Fruit fly (Drosophila melanogaster) whole organism, adult: ENCODE measurements around the gene CG5877.

Experiments
- CG11617 ChIP-seq: fragments of 200-800 bp; sonication (Bioruptor generic); optimal IDR thresholded peaks from 2 replicates; lab custom pipeline; 2017; ENCODE audit warnings: mild to moderate bottlenecking, missing biosample characterization, missing genetic modification reagents, missing genetic modification characterization
- CG12768 ChIP-seq: fragments of 200-800 bp; sonication (Bioruptor generic); optimal IDR thresholded peaks from 2 replicates; lab custom pipeline; 2017; ENCODE audit warnings: missing biosample characterization, missing genetic modification characterization, mild to moderate bottlenecking, moderate library complexity, missing genetic modification reagents
- CG14711 ChIP-seq: fragments of 200-800 bp; sonication (Bioruptor generic); optimal IDR thresholded peaks from 2 replicates; lab custom pipeline; 2018; ENCODE audit warnings: missing biosample characterization, mild to moderate bottlenecking, missing genetic modification characterization, moderate library complexity
- CG1620 ChIP-seq: fragments of 200-800 bp; sonication (Bioruptor generic); optimal IDR thresholded peaks from 2 replicates; lab custom pipeline; 2016; ENCODE audit warnings: missing biosample characterization, missing genetic modification characterization
- CG33017 ChIP-seq: fragments of 200-800 bp; sonication (Bioruptor generic); optimal IDR thresholded peaks from 2 replicates; lab custom pipeline; 2018; ENCODE audit warnings: missing biosample characterization, mild to moderate bottlenecking, missing genetic modification characterization, moderate library complexity
- CG5204 ChIP-seq: fragments of 200-800 bp; sonication (Bioruptor generic); optimal IDR thresholded peaks from 2 replicates; lab custom pipeline; 2016; ENCODE audit warnings: missing biosample characterization, missing genetic modification characterization
- CG7045 ChIP-seq: fragments of 200-800 bp; sonication (Bioruptor generic); optimal IDR thresholded peaks from 2 replicates; lab custom pipeline; 2017; ENCODE audit warnings: missing biosample characterization, mild to moderate bottlenecking, missing genetic modification characterization
- CG7101 ChIP-seq: fragments of 200-800 bp; sonication (Bioruptor generic); optimal IDR thresholded peaks from 2 replicates; lab custom pipeline; 2018; ENCODE audit warnings: missing biosample characterization, mild to moderate bottlenecking, missing genetic modification characterization, moderate library complexity
- Clk ChIP-seq: fragments of 200-800 bp; sonication (Bioruptor generic); optimal IDR thresholded peaks from 2 replicates; lab custom pipeline; 2017; ENCODE audit warnings: missing biosample characterization, missing genetic modification characterization
- Crg-1 ChIP-seq: fragments of 200-800 bp; sonication (Bioruptor generic); optimal IDR thresholded peaks from 2 replicates; lab custom pipeline; 2016; ENCODE audit warnings: missing biosample characterization, missing genetic modification characterization
- Hr96 ChIP-seq: fragments of 200-800 bp; sonication (Bioruptor generic); optimal IDR thresholded peaks from 2 replicates; lab custom pipeline; 2016; ENCODE audit warnings: missing biosample characterization, missing genetic modification characterization
- Mnt ChIP-seq: fragments of 200-800 bp; sonication (Bioruptor generic); optimal IDR thresholded peaks from 2 replicates; lab custom pipeline; 2016; ENCODE audit warnings: missing biosample characterization, mild to moderate bottlenecking, missing genetic modification characterization
- bab1 ChIP-seq: fragments of 200-800 bp; sonication (Bioruptor generic); optimal IDR thresholded peaks from 3 replicates; lab custom pipeline; 2019; ENCODE audit warnings: missing biosample characterization, mild to moderate bottlenecking, missing genetic modification characterization, moderate library complexity
- cic ChIP-seq: fragments of 200-800 bp; sonication (Bioruptor generic); optimal IDR thresholded peaks from 2 replicates; lab custom pipeline; 2017; ENCODE audit warnings: missing biosample characterization, mild to moderate bottlenecking, missing genetic modification characterization, moderate library complexity
- cnc ChIP-seq, 2 experiments: fragments of >200 bp; optimal IDR thresholded peaks; 2 replicates each; lab custom pipeline; 2017
- kay ChIP-seq: fragments of 200-800 bp; sonication (Bioruptor generic); peaks from one replicate; lab custom pipeline; 2016; ENCODE audit warnings: missing biosample characterization, missing genetic modification characterization, borderline replicate concordance
- ovo ChIP-seq: fragments of 200-800 bp; sonication (Bioruptor generic); optimal IDR thresholded peaks from 2 replicates; lab custom pipeline; 2016; ENCODE audit warnings: missing biosample characterization, missing genetic modification characterization
- pad ChIP-seq: fragments of 200-800 bp; sonication (Bioruptor generic); optimal IDR thresholded peaks from 3 replicates; lab custom pipeline; 2017; ENCODE audit warnings: missing biosample characterization, missing genetic modification characterization, mild to moderate bottlenecking, moderate library complexity, missing genetic modification reagents
- tj ChIP-seq: fragments of 200-800 bp; sonication (Bioruptor generic); optimal IDR thresholded peaks from 3 replicates; lab custom pipeline; 2017; ENCODE audit warnings: missing biosample characterization, mild to moderate bottlenecking, missing genetic modification characterization, moderate library complexity
- toe ChIP-seq: fragments of 200-800 bp; sonication (Bioruptor generic); optimal IDR thresholded peaks from 2 replicates; lab custom pipeline; 2016; ENCODE audit warnings: missing biosample characterization, missing genetic modification characterization

CG5877 gene

DNA sequence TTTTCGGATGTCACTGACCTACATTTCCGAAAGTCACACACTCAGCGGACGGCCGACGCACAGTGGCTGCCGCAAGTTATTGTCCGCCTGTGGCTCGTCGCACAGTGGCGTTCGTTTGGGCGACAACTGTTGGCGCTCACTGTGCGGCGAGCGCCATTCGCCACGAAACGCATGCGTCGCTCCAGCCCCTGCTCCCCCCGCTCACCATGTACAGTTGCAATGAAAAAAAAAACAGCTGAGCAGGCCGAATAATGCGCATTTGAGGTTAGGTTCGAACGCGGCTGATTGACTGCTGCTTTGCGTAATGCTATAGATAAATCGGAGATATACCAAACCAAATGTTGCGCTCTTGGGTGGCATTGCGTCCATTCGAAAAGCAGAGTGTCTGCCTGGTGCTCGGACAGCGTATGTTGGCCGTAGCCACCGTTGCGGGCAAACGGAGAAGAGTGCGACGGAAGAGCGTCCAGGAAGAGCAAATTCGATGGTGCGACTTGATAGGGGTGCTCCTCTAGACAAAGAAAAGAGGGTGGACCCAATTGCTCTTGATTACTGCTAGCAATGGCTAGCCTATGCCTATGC, 30.6 kb downstream of the CG5877 start:
- peak; percentile 67 for TF ChIP-seq CG12768 (GFP tag; lab: Kevin White, UChicago)
- TF ChIP-seq Clk (GFP tag; lab: Kevin White, UChicago) = peak; percentile 26
- TF ChIP-seq ovo (GFP tag; lab: Kevin White, UChicago) = peak; percentile 98
- peak; percentile 69 for TF ChIP-seq CG11617
- TF ChIP-seq Crg-1 = peak; percentile 61
- TF ChIP-seq bab1 (GFP tag; lab: Kevin White, UChicago) = peak; percentile 67
- TF ChIP-seq CG33017 = peak; percentile 9
- TF ChIP-seq toe (GFP tag; lab: Kevin White, UChicago) = no peak
- peak; percentile 75 for TF ChIP-seq CG7101 (tag; lab: Kevin White, UChicago)
- TF ChIP-seq CG14711 (tag; lab: Kevin White, UChicago) = peak; percentile 24
- no peak for TF ChIP-seq Hr96 (GFP tag; lab: Kevin White, UChicago)
- TF ChIP-seq CG1620 (GFP tag; lab: Kevin White, UChicago) = peak; percentile 76
- no peak for TF ChIP-seq kay (GFP tag; lab: Kevin White, UChicago)
- TF ChIP-seq cic = peak; percentile 72
- TF ChIP-seq CG5204 (GFP tag; lab: Kevin White, UChicago) = no peak
- peak; percentile 89 for TF ChIP-seq pad (GFP tag; lab: Kevin White, UChicago)
- peak; percentile 70 for TF ChIP-seq CG7045 (GFP tag; lab: Kevin White, UChicago)
- peak; percentile 100 for TF ChIP-seq tj (GFP tag; lab: Kevin White, UChicago)
- peak; percentile 91 for TF ChIP-seq Mnt
- TF ChIP-seq cnc (optimal IDR thresholded peaks at IDR 0.05; lab: Kevin White, UChicago) = no peak

DNA sequence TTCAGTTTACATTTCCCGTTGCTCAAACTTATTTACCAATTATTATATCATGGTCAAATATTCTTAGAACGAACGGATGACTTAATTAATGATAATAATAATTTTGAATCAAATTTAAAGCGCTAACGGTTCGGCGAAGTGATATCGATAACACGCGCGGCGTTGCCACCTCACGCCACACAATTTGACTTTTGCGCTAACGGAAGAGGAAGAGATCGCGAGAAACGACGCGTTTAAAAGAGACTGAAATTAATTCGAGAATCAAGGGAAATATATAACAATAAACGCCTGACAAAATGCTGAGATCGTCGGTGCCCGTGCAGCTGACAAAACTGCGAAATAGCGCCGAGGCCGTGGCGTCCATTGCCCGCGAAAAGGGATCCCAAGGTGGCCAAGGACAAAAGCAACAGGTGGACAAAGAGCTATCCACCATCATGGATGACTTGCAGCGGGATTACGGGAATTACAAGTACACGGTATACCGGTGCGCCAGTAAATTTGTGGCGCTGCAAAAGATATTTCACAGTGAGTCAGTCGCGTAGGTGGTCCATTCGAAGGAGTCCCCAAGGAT, 35.4 kb downstream of the CG5877 start, which contains the start of gene dah:
Gene dah (plus strand): TSS at position 195 of the 571 bp plus-strand sequence.
- TF ChIP-seq CG7101 (tag; lab: Kevin White, UChicago) = no peak
- TF ChIP-seq CG14711 (tag; lab: Kevin White, UChicago) = no peak
- no peak for TF ChIP-seq pad (GFP tag; lab: Kevin White, UChicago)

DNA sequence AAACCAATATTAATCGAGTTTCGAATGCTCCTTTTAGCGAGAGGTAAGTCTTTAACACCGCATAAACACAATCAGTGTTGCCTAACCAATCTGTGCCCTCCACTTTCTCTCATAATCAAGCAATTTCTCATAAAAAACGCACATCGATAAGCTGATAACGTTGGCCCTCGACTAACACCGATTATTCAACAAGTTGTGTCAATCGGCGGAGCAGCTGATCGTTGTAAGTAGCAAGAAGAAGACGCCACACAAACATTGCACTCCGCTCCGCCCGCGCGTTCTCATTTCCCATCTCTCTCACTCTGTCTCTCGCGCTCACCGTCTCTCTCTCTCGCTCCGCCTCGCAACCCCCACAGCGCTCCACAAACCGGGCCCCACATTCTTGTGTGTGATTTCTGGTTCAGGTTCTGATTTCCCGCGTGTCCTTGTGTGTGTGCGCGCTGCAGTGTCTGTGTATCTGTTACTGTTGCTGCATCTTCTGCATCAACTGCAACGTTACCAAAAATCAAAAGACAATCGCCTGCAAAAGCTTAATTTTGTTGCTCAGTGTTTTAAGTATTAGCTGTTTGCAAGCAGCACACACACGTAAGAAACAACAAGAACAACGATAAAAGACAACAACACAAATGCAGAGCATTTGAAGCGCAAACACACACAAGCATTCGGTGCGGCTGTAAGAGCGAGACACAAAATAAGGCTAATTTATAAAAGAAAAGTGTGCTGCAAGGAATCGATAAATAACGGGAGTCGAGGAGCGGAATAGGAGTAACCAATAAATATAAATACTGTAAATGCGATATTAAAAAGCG, 40.4 kb downstream of the CG5877 start, which contains the start of the genes CG9114 and HDAC6:
Gene CG9114 (minus strand): TSS at position 89 of the 809 bp plus-strand sequence.
Gene HDAC6 (plus strand): TSS at position 245 of the 809 bp plus-strand sequence.
- peak; percentile 14 for TF ChIP-seq CG7101 (tag; lab: Kevin White, UChicago)
- peak; percentile 78 for TF ChIP-seq cic
- no peak for TF ChIP-seq Clk (GFP tag; lab: Kevin White, UChicago)
- no peak for TF ChIP-seq toe (GFP tag; lab: Kevin White, UChicago)
- TF ChIP-seq CG33017 = no peak
- peak; percentile 47 for TF ChIP-seq CG12768 (GFP tag; lab: Kevin White, UChicago)
- peak; percentile 70 for TF ChIP-seq Mnt
- TF ChIP-seq CG14711 (tag; lab: Kevin White, UChicago) = peak; percentile 20
- no peak for TF ChIP-seq cnc (optimal IDR thresholded peaks at IDR 0.05; lab: Kevin White, UChicago)
- TF ChIP-seq Hr96 (GFP tag; lab: Kevin White, UChicago) = no peak
- peak; percentile 1 for TF ChIP-seq CG7045 (GFP tag; lab: Kevin White, UChicago)
- no peak for TF ChIP-seq kay (GFP tag; lab: Kevin White, UChicago)
- TF ChIP-seq CG11617 = peak; percentile 3
- no peak for TF ChIP-seq CG1620 (GFP tag; lab: Kevin White, UChicago)
- TF ChIP-seq pad (GFP tag; lab: Kevin White, UChicago) = peak; percentile 97
- peak; percentile 76 for TF ChIP-seq ovo (GFP tag; lab: Kevin White, UChicago)
- TF ChIP-seq bab1 (GFP tag; lab: Kevin White, UChicago) = no peak
- TF ChIP-seq CG5204 (GFP tag; lab: Kevin White, UChicago) = no peak
- TF ChIP-seq tj (GFP tag; lab: Kevin White, UChicago) = peak; percentile 37
- TF ChIP-seq Crg-1 = no peak

DNA sequence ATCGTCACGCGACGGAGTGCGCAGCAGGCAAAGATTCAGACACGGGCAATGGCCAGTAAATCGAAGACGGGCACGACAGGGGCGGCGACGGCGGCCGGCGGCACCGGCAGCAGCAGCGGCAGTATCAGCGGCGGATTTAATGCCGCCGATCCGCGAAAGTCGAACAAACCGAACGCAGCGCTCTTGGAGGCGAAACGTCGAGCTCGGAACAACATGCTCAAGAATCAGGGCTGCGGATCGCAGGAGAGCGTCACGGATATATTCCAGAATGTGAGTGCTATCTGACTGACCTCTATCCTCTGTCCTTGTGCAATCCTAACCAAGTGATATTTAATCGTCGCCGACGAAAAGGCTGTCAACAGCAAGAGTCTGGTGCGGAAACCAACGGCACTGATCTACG, 42.2 kb downstream of the CG5877 start:
- peak; percentile 26 for TF ChIP-seq Mnt
- no peak for TF ChIP-seq CG11617
- no peak for TF ChIP-seq cnc (optimal IDR thresholded peaks at IDR 0.05; lab: Kevin White, UChicago)

DNA sequence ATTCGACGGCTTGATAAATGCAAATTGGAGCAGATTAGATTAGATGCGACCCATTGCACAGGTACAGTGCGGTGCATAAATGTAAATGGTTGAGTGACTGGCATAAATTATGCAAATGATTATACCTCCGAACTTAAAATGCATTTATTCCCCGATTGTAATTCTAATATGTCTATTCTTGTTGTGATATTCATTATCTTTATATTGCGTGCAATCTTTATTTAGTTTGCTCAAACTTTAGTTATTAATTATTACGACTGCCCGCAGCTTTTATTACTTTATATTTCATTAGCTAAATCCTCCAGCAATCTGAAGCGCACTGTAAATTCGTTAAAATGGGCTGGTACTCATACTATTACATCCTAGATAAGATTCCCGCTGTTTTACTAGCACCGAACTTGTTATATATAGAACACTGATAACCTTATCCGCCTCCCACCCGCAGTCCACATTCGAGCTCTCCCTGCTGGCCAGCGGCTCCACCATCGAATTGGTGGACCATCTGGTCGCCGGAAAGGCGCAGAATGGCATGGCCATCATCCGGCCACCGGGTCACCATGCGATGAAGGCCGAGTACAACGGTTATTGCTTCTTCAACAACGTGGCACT, 43.1 kb downstream of the CG5877 start:
- TF ChIP-seq bab1 (GFP tag; lab: Kevin White, UChicago) = no peak
- peak; percentile 56 for TF ChIP-seq tj (GFP tag; lab: Kevin White, UChicago)
- peak; percentile 48 for TF ChIP-seq pad (GFP tag; lab: Kevin White, UChicago)
- TF ChIP-seq cic = peak; percentile 87
- TF ChIP-seq CG7045 (GFP tag; lab: Kevin White, UChicago) = peak; percentile 43
- TF ChIP-seq ovo (GFP tag; lab: Kevin White, UChicago) = no peak
- peak; percentile 43 for TF ChIP-seq CG12768 (GFP tag; lab: Kevin White, UChicago)
- TF ChIP-seq CG11617 = peak; percentile 75
- peak; percentile 61 for TF ChIP-seq CG33017
- peak; percentile 71 for TF ChIP-seq CG14711 (tag; lab: Kevin White, UChicago)
- no peak for TF ChIP-seq Crg-1
- peak; percentile 43 for TF ChIP-seq Hr96 (GFP tag; lab: Kevin White, UChicago)
- peak; percentile 48 for TF ChIP-seq Mnt
- TF ChIP-seq CG7101 (tag; lab: Kevin White, UChicago) = peak; percentile 77
- peak; percentile 36 to 79 for TF ChIP-seq cnc (optimal IDR thresholded peaks at IDR 0.05; lab: Kevin White, UChicago)
- no peak for TF ChIP-seq kay (GFP tag; lab: Kevin White, UChicago)
